Worm (Caenorhabditis elegans) whole organism, L4/young adult: ENCODE measurements around the gene C13G5.2.

Experiments
- W03F9.2 ChIP-seq: fragments of 150-350 bp; optimal IDR thresholded peaks from 2 replicates; lab custom pipeline; 2014; ENCODE audit warnings: missing biosample characterization, missing genetic modification characterization
- dao-5 ChIP-seq: sonication (generic microtip); optimal IDR thresholded peaks from 2 replicates; lab custom pipeline; 2016; ENCODE audit warnings: missing genotype, missing genetic modification characterization, moderate library complexity, missing compliant biosample characterization
- him-1 ChIP-seq: sonication (generic microtip); optimal IDR thresholded peaks from 2 replicates; lab custom pipeline; 2016; ENCODE audit warnings: missing genotype, missing genetic modification reagents, missing genetic modification characterization, missing compliant biosample characterization

The C13G5.2 gene

ce11 chrIII:8579367-8579766 lies 38.9 kb downstream of the C13G5.2 start:
- TF ChIP-seq him-1 (tag; lab: Kevin White, UChicago) = no peak
- no peak for TF ChIP-seq dao-5 (tag; lab: Kevin White, UChicago)
- no peak for TF ChIP-seq W03F9.2 (tag; lab: Kevin White, UChicago)

DNA sequence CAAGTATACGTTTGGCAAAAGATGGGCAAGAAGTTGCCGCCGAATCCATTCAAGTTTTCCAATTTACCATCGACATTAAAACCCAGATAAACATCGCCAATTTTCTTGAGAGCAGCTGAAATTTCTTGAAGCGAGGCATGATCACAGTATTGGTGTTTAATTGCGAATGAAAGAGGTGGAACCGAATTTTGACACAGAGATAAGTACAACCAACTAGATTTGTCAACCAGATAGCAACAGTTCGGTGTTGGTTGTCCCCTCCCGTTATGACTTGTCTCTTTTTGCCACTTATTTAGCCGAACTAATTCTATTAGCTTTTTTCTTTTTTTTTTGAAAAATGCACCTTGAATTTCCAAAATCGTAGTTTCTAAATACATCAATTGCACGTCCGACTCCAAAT lies 39.9 kb downstream of the C13G5.2 start:
- TF ChIP-seq W03F9.2 (tag; lab: Kevin White, UChicago) (no peak), him-1 (tag; lab: Kevin White, UChicago) (no peak), dao-5 (tag; lab: Kevin White, UChicago) (no peak)

ce11 chrIII:8577534-8577933 lies 40.7 kb downstream of the C13G5.2 start:
- TF ChIP-seq dao-5 (tag; lab: Kevin White, UChicago) (no peak), W03F9.2 (tag; lab: Kevin White, UChicago) (no peak), him-1 (tag; lab: Kevin White, UChicago) (no peak)

- no peak for TF ChIP-seq him-1 (tag; lab: Kevin White, UChicago)
- no peak for TF ChIP-seq W03F9.2 (tag; lab: Kevin White, UChicago)
- TF ChIP-seq dao-5 (tag; lab: Kevin White, UChicago) = no peak
Observed at ce11 chrIII:8575359-8576101, 42.7 kb downstream of the C13G5.2 start.

DNA sequence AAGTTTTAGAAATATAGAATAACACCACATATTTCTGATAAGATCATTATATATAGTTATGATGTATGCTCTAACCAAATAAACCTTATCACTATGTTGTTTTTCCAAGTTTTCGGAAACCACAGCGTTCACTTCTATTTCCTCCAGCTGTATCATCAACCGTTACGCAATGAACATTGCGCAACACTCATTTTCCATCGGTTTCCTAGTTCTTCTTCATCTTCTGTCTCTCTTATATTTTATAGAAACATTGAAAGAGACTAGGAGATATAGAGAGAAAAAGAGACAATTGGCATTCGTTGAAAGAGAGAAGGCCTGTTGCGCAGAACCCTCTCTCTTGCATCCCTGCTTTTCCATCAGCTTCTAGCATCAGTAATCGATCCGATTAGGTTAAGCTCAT lies 44.0 kb downstream of the C13G5.2 start:
- TF ChIP-seq him-1 (tag; lab: Kevin White, UChicago) = no peak
- no peak for TF ChIP-seq W03F9.2 (tag; lab: Kevin White, UChicago)
- no peak for TF ChIP-seq dao-5 (tag; lab: Kevin White, UChicago)

ce11 chrIII:8573869-8574268 lies 44.4 kb downstream of the C13G5.2 start:
- no peak for TF ChIP-seq dao-5 (tag; lab: Kevin White, UChicago)
- no peak for TF ChIP-seq W03F9.2 (tag; lab: Kevin White, UChicago)
- TF ChIP-seq him-1 (tag; lab: Kevin White, UChicago) = no peak

DNA sequence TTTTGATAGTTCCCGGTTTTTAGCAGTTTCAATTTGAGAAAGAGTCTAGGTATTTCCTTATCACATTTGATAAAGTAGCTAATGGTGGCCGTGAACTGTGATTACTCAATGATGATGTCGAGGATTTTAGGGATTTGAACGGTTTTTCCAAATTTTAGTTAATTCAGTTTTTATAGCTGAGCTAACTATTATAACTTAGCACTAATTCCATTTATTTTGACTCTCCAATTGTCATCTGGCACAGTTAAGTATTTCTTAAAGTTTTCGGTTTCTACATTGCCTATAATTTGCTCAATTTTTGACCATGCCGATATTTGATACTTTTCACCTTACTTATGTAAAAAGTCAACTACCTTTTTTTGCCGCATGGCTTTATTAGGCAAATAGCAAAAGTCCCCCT lies 45.0 kb downstream of the C13G5.2 start:
- TF ChIP-seq W03F9.2 (tag; lab: Kevin White, UChicago) (no peak), him-1 (tag; lab: Kevin White, UChicago) (no peak), dao-5 (tag; lab: Kevin White, UChicago) (no peak)

- no peak for TF ChIP-seq dao-5 (tag; lab: Kevin White, UChicago)
Observed at ce11 chrIII:8571845-8572244, 46.4 kb downstream of the C13G5.2 start.

- TF ChIP-seq him-1 (tag; lab: Kevin White, UChicago) = no peak
- TF ChIP-seq W03F9.2 (tag; lab: Kevin White, UChicago) = no peak
- no peak for TF ChIP-seq dao-5 (tag; lab: Kevin White, UChicago)
Observed at ce11 chrIII:8570289-8570688, 48.0 kb downstream of the C13G5.2 start.
